Worm (Caenorhabditis elegans) whole organism, young adult: ENCODE results near the gene B0507.3.
A peak's percentile ranks its signal among the peaks of the same experiment; 100 is the strongest.
"Not testable (repeated sequence)": the region's sequence is repeated elsewhere in the genome, so short reads cannot be mapped to it uniquely, and the experiment has no call there.

Experiments
- B0035.1 ChIP-seq: sonication (generic microtip); optimal IDR thresholded peaks from 2 replicates; lab custom pipeline; 2016; ENCODE audit warnings: missing genetic modification characterization, mild to moderate bottlenecking, missing compliant biosample characterization, missing genotype, missing genetic modification reagents
- B0336.3 ChIP-seq: fragments of 200-800 bp; sonication (Bioruptor generic); IDR thresholded peaks from 2 replicates; pipeline ENCODE4 v1.3.6; 2022; ENCODE audit warnings: missing genetic modification characterization, missing compliant biosample characterization
- F22D6.2 ChIP-seq: sonication (generic microtip); optimal IDR thresholded peaks from 2 replicates; lab custom pipeline; 2016; ENCODE audit warnings: mild to moderate bottlenecking, missing genetic modification characterization, missing compliant biosample characterization
- F39B2.1 ChIP-seq: fragments of 200-800 bp; sonication (Bioruptor generic); IDR thresholded peaks from 2 replicates; pipeline ENCODE4 v1.3.6; 2022; ENCODE audit warnings: missing genetic modification reagents, missing genetic modification characterization, missing compliant biosample characterization
- F52B5.7 ChIP-seq: sonication (generic microtip); optimal IDR thresholded peaks from 2 replicates; lab custom pipeline; 2016; ENCODE audit warnings: mild to moderate bottlenecking, missing genetic modification characterization, missing compliant biosample characterization
- F57A8.1 ChIP-seq: fragments of 200-800 bp; sonication (Bioruptor generic); optimal IDR thresholded peaks from 2 replicates; lab custom pipeline; 2018; ENCODE audit warnings: mild to moderate bottlenecking, missing genetic modification characterization, moderate library complexity, missing compliant biosample characterization
- F57C9.4 ChIP-seq: sonication (generic microtip); optimal IDR thresholded peaks from 2 replicates; lab custom pipeline; 2017; ENCODE audit warnings: mild to moderate bottlenecking, missing genetic modification characterization, missing compliant biosample characterization
- K12H6.12 ChIP-seq: fragments of 200-800 bp; sonication (Bioruptor generic); optimal IDR thresholded peaks from 2 replicates; lab custom pipeline; 2018; ENCODE audit warnings: mild to moderate bottlenecking, missing genetic modification characterization, missing compliant biosample characterization
- ceh-27 ChIP-seq: fragments of 200-800 bp; sonication (Bioruptor generic); optimal IDR thresholded peaks from 2 replicates; lab custom pipeline; 2018; ENCODE audit warnings: mild to moderate bottlenecking, missing genetic modification characterization, moderate library complexity, missing compliant biosample characterization
- ceh-91 ChIP-seq: fragments of 200-800 bp; sonication (Bioruptor generic); IDR thresholded peaks from 2 replicates; pipeline ENCODE4 v1.3.6; 2022; ENCODE audit warnings: missing genetic modification reagents, missing genetic modification characterization, missing compliant biosample characterization
- die-1 ChIP-seq: sonication (generic microtip); optimal IDR thresholded peaks from 2 replicates; lab custom pipeline; 2016; ENCODE audit warnings: missing genotype, mild to moderate bottlenecking, missing genetic modification characterization, missing compliant biosample characterization
- egrh-3 ChIP-seq: fragments of 200-800 bp; sonication (Bioruptor generic); IDR thresholded peaks from 2 replicates; pipeline ENCODE4 v1.3.6; 2022; ENCODE audit warnings: missing genetic modification reagents, missing genetic modification characterization, missing compliant biosample characterization
- ets-4 ChIP-seq: fragments of 200-800 bp; sonication (Bioruptor generic); optimal IDR thresholded peaks from 2 replicates; lab custom pipeline; 2018; ENCODE audit warnings: mild to moderate bottlenecking, missing genetic modification characterization, missing compliant biosample characterization
- hmg-1.2 ChIP-seq: fragments of 200-800 bp; sonication (Bioruptor generic); IDR thresholded peaks from 2 replicates; pipeline ENCODE4 v1.3.6; 2022; ENCODE audit warnings: missing genetic modification reagents, missing genetic modification characterization, missing compliant biosample characterization
- mcd-1 ChIP-seq: fragments of 200-800 bp; sonication (Bioruptor generic); IDR thresholded peaks from 2 replicates; pipeline ENCODE4 v1.3.6; 2022; ENCODE audit warnings: missing genetic modification reagents, missing genetic modification characterization, missing compliant biosample characterization
- mxl-1 ChIP-seq: sonication (generic microtip); optimal IDR thresholded peaks from 2 replicates; lab custom pipeline; 2016; ENCODE audit warnings: missing genetic modification characterization, missing compliant biosample characterization
- nfya-2 ChIP-seq: fragments of 200-800 bp; sonication (Bioruptor generic); IDR thresholded peaks from 2 replicates; pipeline ENCODE4 v1.3.6; 2022; ENCODE audit warnings: missing genetic modification reagents, missing genetic modification characterization, missing compliant biosample characterization
- pha-4 ChIP-seq: fragments of 150-350 bp; sonication (generic microtip); optimal IDR thresholded peaks from 2 replicates; lab custom pipeline; 2014; ENCODE audit warnings: missing biosample characterization, missing genetic modification reagents, missing genetic modification characterization
- rpc-1 ChIP-seq, 2 experiments: fragments of 150-350 bp in 1 of 2; sonication (generic microtip) in 1 of 2; optimal IDR thresholded peaks; 2 replicates each; lab custom pipeline; 2014 to 2018; ENCODE audit warnings: missing biosample characterization in 1 of 2, missing genetic modification characterization in 1 of 2, missing genetic modification reagents in 1 of 2, missing genotype in 1 of 2
- sdz-38 ChIP-seq: sonication (generic microtip); optimal IDR thresholded peaks from 2 replicates; lab custom pipeline; 2016; ENCODE audit warnings: missing genotype, missing genetic modification characterization, missing compliant biosample characterization
- snpc-4 ChIP-seq, 5 experiments: fragments of 150-350 bp in 1 of 5; sonication (generic microtip) in 4 of 5; optimal IDR thresholded peaks; 2 replicates each; lab custom pipeline; 2014 to 2018; ENCODE audit warnings: missing genetic modification characterization in 5 of 5, missing biosample characterization in 3 of 5, antibody characterized with exemption in 2 of 5, mild to moderate bottlenecking in 2 of 5, missing compliant biosample characterization in 2 of 5, missing genotype in 2 of 5, moderate library complexity in 2 of 5, missing genetic modification reagents in 1 of 5
- unc-130 ChIP-seq: sonication (generic microtip); optimal IDR thresholded peaks from 2 replicates; lab custom pipeline; 2016; ENCODE audit warnings: missing genetic modification reagents, missing genetic modification characterization, missing compliant biosample characterization
- zim-3 ChIP-seq: sonication (generic microtip); optimal IDR thresholded peaks from 2 replicates; lab custom pipeline; 2017; ENCODE audit warnings: mild to moderate bottlenecking, missing genetic modification characterization, moderate library complexity, missing compliant biosample characterization

Gene B0507.3

ce11 chrV:8800978-8801559 is 32.4 kb downstream of the B0507.3 start, which contains the start of gene magu-2:
magu-2 (minus strand) TSS chrV:8801028.
- TF ChIP-seq die-1 (tag; lab: Kevin White, UChicago) (no peak), ceh-27 (GFP tag; lab: Kevin White, UChicago) (peak; percentile 16), hmg-1.2 (GFP tag; lab: Robert Waterston, UW) (no peak), rpc-1 (optimal IDR thresholded peaks at IDR 0.05; lab: Kevin White, UChicago) (no peak), rpc-1 (tag; optimal IDR thresholded peaks at IDR 0.05; lab: Kevin White, UChicago) (no peak), mcd-1 (GFP tag; lab: Robert Waterston, UW) (no peak), nfya-2 (GFP tag; lab: Robert Waterston, UW) (no peak), F52B5.7 (tag; lab: Kevin White, UChicago) (no peak)

- TF ChIP-seq F57A8.1 (GFP tag; lab: Kevin White, UChicago) (no peak), egrh-3 (GFP tag; lab: Robert Waterston, UW) (no peak), K12H6.12 (tag; lab: Kevin White, UChicago) (peak; percentile 32), sdz-38 (tag; lab: Kevin White, UChicago) (no peak)
- TF ChIP-seq, all 124 proteins: peak for 1
Observed at ce11 chrV:8802252-8802651, 33.5 kb downstream of the B0507.3 start.

DNA sequence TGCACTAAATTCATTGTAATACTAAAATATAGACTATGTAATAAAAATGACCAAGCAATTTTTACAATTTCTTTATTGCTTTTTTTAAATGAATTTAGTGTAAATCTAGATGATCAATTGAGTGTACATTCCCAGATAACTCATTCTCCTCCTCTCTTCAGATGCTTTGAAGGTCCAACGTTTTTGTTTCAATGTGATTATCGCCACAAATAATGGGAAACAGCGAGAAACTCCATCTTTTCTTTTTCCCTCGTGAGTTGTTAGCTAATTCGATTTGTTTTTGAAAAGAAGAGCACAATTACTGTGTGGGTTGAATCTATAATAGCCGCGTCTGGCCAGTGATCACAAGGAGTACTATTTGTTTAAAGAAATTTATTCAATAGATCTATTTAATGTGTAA is 36.3 kb downstream of the B0507.3 start:
- TF ChIP-seq F57C9.4 (tag; lab: Kevin White, UChicago) (no peak), mxl-1 (tag; lab: Kevin White, UChicago) (no peak), zim-3 (tag; lab: Kevin White, UChicago) (no peak), egrh-3 (GFP tag; lab: Robert Waterston, UW) (no peak), F39B2.1 (GFP tag; lab: Robert Waterston, UW) (no peak), rpc-1 (optimal IDR thresholded peaks at IDR 0.05; lab: Kevin White, UChicago) (no peak), rpc-1 (tag; optimal IDR thresholded peaks at IDR 0.05; lab: Kevin White, UChicago) (no peak), ceh-91 (no peak), B0035.1 (tag; lab: Kevin White, UChicago) (no peak), ets-4 (no peak), pha-4 (no peak), B0336.3 (GFP tag; lab: Robert Waterston, UW) (no peak)

DNA sequence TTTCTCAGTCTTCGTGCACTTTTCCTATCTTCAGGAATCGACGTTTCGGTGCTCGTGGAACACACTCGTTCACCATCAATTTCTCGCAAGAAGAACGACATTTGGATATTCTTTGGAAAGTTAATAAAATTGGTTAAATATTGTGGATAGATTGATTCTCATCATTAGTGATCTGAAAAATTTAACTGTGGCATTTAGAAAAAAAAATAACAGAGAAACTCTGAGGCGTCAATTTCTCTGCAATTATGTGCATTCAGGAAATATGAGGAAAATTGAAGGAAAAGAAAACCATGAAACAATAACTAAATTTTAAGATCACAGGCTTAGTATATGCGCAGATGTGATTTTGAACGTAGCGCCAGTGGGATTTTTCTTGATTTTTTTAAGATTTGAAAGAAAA is 51.1 kb downstream of the B0507.3 start, which contains the start of gene rpm-1:
Gene rpm-1 (minus strand): TSS at position 101 of the 400 bp plus-strand sequence.
- not testable (repeated sequence) for TF ChIP-seq snpc-4 (GFP tag; optimal IDR thresholded peaks at IDR 0.05; lab: Kevin White, UChicago); snpc-4 (tag; optimal IDR thresholded peaks at IDR 0.05; lab: Kevin White, UChicago); F22D6.2 (tag; lab: Kevin White, UChicago); unc-130 (GFP tag; lab: Kevin White, UChicago)
